Worm (Caenorhabditis elegans) whole organism, midembryonic: ENCODE measurements around the gene Y38E10A.22.

Experiments
- T22C8.4 ChIP-seq: fragments of 200-800 bp; sonication (Bioruptor generic); IDR thresholded peaks from 2 replicates; pipeline ENCODE4 v1.3.6; 2022; ENCODE audit warnings: missing genetic modification characterization, missing compliant biosample characterization
- cog-1 ChIP-seq: sonication (generic microtip); optimal IDR thresholded peaks from 2 replicates; lab custom pipeline; 2016; ENCODE audit warnings: missing genetic modification characterization, missing compliant biosample characterization
- flt-1 ChIP-seq: fragments of 200-800 bp; sonication (Bioruptor generic); IDR thresholded peaks from 2 replicates; pipeline ENCODE4 v1.3.6; 2022; ENCODE audit warnings: missing genetic modification characterization, missing compliant biosample characterization
- klf-2 ChIP-seq: fragments of 200-800 bp; sonication (Bioruptor generic); conservative IDR thresholded peaks from 2 replicates; pipeline ENCODE4 v1.3.6; 2022; ENCODE audit warnings: missing genetic modification reagents, missing genetic modification characterization, missing compliant biosample characterization
- med-1 ChIP-seq: sonication (generic microtip); optimal IDR thresholded peaks from 2 replicates; lab custom pipeline; 2017; ENCODE audit warnings: missing genetic modification characterization, mild to moderate bottlenecking, missing compliant biosample characterization, antibody characterized with exemption, missing genetic modification reagents; ENCODE audit not compliant: insufficient read depth
- ref-1 ChIP-seq: fragments of 200-800 bp; sonication (Bioruptor generic); conservative IDR thresholded peaks from 2 replicates; pipeline ENCODE4 v1.3.6; 2022; ENCODE audit warnings: missing genetic modification reagents, missing genetic modification characterization, missing compliant biosample characterization
- tab-1 ChIP-seq: fragments of 200-800 bp; sonication (Bioruptor generic); IDR thresholded peaks from 2 replicates; pipeline ENCODE4 v1.3.6; 2022; ENCODE audit warnings: missing genetic modification characterization, missing compliant biosample characterization
- ztf-23 ChIP-seq: fragments of 200-800 bp; sonication (Bioruptor generic); IDR thresholded peaks from 2 replicates; pipeline ENCODE4 v1.3.6; 2022; ENCODE audit warnings: missing genetic modification reagents, missing genetic modification characterization, missing compliant biosample characterization
- ztf-29 ChIP-seq: fragments of 200-800 bp; sonication (Bioruptor generic); IDR thresholded peaks from 2 replicates; pipeline ENCODE4 v1.3.6; 2022; ENCODE audit warnings: missing genetic modification reagents, missing genetic modification characterization, missing compliant biosample characterization

Y38E10A.22 gene

DNA sequence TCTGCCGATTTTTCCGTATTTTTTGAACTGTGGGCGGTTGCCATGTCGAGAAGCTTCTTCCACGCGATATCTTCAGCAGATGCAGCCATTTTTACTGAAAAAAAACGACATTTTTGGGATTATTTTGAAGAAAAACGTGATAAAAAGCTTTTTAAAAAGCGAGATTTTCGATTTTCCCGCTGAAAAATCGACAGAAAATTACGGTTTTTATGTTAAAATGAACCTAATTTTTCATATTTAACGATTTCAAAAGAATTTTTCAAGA, at the start of gene Y38E10A.22:
Y38E10A.22 (minus strand) TSS at position 101 of the 265 bp plus-strand sequence.
- TF ChIP-seq flt-1 (GFP tag; lab: Robert Waterston, UW) (no peak), ztf-23 (GFP tag; lab: Robert Waterston, UW) (no peak), ref-1 (no peak), T22C8.4 (no peak), cog-1 (tag; lab: Kevin White, UChicago) (no peak), med-1 (GFP tag; lab: Kevin White, UChicago) (no peak), klf-2 (GFP tag; lab: Robert Waterston, UW) (no peak), ztf-29 (GFP tag; lab: Robert Waterston, UW) (no peak), tab-1 (GFP tag; lab: Robert Waterston, UW) (no peak)

DNA sequence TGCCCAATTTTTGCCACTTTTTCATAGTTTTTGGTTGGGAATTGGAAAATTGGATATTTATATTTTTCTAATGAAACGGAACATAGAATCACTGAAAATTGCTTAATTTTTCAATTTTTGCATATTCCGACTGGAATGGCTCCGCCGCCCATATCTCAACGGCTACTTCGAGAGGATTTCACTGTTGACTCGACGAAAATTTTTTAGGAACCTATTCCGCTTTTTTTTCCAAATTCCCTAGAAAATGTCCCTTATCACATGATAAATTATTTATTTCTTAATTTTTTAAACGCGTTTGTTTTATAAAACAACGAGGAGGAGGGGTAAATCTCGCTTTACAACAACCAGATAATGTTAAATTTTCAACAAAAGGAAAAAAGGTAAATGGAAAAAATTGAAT, 49.1 kb upstream of the Y38E10A.22 start:
- TF ChIP-seq med-1 (GFP tag; lab: Kevin White, UChicago) (no peak), T22C8.4 (no peak), cog-1 (tag; lab: Kevin White, UChicago) (no peak), ztf-23 (GFP tag; lab: Robert Waterston, UW) (no peak), ref-1 (no peak), tab-1 (GFP tag; lab: Robert Waterston, UW) (no peak), flt-1 (GFP tag; lab: Robert Waterston, UW) (no peak), ztf-29 (GFP tag; lab: Robert Waterston, UW) (no peak), klf-2 (GFP tag; lab: Robert Waterston, UW) (no peak)

DNA sequence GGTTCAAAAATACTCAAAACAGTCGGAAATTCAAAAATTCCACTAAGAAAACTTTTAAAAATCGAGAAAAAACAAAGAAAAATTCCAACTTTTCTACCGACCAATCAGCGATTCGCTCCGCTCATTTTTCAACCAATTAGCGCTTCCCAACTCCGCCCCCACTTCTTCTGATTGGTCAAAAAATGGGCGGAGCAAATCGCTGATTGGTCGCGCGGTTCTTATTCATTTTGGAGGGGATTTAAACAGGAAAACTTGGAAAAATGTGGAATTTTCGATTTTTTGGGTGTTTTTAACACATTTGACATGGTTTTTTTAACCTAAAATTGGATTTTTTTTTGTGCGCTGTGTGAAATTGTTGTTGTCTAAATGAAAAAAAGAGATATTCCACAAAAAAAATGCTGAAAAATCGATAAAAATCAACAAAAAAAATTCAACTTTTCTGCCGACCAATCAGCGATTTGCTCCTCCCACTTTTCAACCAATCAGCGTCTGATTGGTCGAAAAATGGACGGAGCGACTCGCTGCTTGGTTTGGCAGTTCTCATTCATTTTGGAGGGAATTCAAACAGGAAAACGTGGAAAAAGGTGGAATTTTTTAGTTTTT, 45.2 kb upstream of the Y38E10A.22 start:
- no peak for TF ChIP-seq ztf-29 (GFP tag; lab: Robert Waterston, UW)
- TF ChIP-seq klf-2 (GFP tag; lab: Robert Waterston, UW): no peak
- TF ChIP-seq flt-1 (GFP tag; lab: Robert Waterston, UW): no peak
- TF ChIP-seq ref-1: no peak
- TF ChIP-seq ztf-23 (GFP tag; lab: Robert Waterston, UW): no peak
- TF ChIP-seq T22C8.4: no peak
- no peak for TF ChIP-seq tab-1 (GFP tag; lab: Robert Waterston, UW)
- TF ChIP-seq med-1 (GFP tag; lab: Kevin White, UChicago): no peak

DNA sequence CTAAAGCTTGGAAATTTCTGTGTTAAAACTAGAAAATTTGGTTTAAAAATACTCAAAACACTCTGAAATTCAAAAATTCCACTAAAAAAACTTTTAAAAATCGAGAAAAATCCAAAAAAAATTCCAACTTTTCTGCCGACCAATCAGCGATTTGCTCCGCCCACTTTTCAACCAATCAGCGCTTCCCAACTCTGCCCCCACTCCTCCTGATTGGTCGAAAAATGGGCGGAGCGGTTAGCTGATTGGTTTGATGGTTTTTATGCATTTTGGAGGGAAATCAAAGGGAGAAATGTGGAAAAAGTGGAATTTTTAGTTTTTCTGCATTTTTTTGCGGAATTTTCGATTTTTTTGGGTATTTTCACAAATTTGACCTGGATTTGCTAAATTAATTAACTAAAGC, 44.4 kb upstream of the Y38E10A.22 start:
- no peak for TF ChIP-seq ref-1
- TF ChIP-seq med-1 (GFP tag; lab: Kevin White, UChicago): no peak
- TF ChIP-seq flt-1 (GFP tag; lab: Robert Waterston, UW): no peak
- TF ChIP-seq tab-1 (GFP tag; lab: Robert Waterston, UW): no peak
- TF ChIP-seq T22C8.4: no peak
- TF ChIP-seq cog-1 (tag; lab: Kevin White, UChicago): no peak
- TF ChIP-seq ztf-23 (GFP tag; lab: Robert Waterston, UW): no peak
- no peak for TF ChIP-seq ztf-29 (GFP tag; lab: Robert Waterston, UW)
- TF ChIP-seq klf-2 (GFP tag; lab: Robert Waterston, UW): no peak

DNA sequence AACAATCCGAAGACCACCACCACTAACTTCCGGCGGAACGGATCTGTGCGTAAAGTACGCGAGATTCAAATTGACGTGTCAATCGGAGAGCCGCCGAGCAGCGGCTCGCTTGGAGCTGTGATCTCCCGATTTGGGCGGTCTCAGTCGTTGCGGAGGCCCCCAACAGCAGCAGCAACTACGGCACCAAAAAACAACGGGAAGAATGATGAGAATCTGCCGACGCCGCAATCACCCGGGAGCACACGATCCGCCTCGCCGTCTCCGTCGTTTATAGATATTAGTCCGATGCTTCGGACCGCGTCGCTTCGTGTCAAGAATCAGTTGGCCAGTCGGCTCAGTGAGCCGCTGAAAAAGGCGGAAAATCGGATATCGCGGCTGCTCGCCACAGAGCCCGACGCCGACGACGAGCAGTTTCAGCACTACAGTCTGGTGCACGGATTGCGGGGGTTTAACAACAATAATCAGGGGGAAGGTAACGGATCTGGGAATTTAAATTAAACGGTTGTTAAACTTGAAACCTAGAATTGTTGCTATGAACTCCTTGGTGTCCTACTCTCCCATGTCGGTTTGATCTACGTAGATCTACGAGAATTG, 38.2 kb upstream of the Y38E10A.22 start:
- no peak for TF ChIP-seq ztf-23 (GFP tag; lab: Robert Waterston, UW)
- no peak for TF ChIP-seq med-1 (GFP tag; lab: Kevin White, UChicago)
- TF ChIP-seq flt-1 (GFP tag; lab: Robert Waterston, UW): no peak
- TF ChIP-seq cog-1 (tag; lab: Kevin White, UChicago): no peak
- no peak for TF ChIP-seq klf-2 (GFP tag; lab: Robert Waterston, UW)
- no peak for TF ChIP-seq T22C8.4
- no peak for TF ChIP-seq ref-1
- TF ChIP-seq ztf-29 (GFP tag; lab: Robert Waterston, UW): no peak
- TF ChIP-seq tab-1 (GFP tag; lab: Robert Waterston, UW): no peak

DNA sequence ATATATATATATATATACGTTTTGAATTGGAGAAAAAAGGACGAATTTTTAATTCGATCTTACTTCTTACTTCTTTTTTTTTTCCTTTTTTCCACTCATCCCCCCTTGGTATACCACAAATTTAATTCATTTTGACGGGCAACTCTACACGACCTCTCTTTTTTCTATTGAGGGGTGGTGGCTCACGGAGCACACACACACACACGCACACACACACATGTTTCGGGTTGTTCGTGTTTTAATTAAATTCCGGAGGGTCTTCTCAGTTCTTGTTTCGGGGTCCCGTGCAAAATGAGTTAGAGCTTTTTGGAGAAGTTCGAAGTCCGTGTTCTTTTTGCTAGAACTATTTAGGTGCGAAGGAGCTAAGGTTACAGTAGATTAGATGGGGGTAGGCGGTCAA, 33.9 kb upstream of the Y38E10A.22 start:
- TF ChIP-seq ztf-23 (GFP tag; lab: Robert Waterston, UW): no peak
- TF ChIP-seq T22C8.4: no peak
- TF ChIP-seq flt-1 (GFP tag; lab: Robert Waterston, UW): no peak
- no peak for TF ChIP-seq ref-1
- no peak for TF ChIP-seq klf-2 (GFP tag; lab: Robert Waterston, UW)

DNA sequence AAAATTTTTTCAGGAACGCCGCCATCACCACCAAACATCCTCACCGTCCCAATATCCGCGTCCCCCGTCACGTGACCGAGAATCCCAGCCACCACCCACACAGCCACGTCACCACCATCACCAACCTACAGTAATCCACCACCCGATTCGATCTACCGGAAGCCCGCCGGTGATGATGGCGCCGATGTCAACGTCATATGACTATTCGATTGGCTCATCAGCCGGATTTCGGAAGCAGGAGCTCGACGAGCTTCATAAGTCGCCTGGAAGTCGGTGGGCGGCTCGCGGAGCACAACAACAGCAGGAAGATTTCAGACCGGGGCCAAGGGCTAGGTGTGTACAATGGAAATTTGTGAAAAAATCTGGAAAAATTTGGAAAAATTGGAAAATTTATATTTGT, 18.5 kb upstream of the Y38E10A.22 start:
- TF ChIP-seq med-1 (GFP tag; lab: Kevin White, UChicago) (no peak), cog-1 (tag; lab: Kevin White, UChicago) (no peak), flt-1 (GFP tag; lab: Robert Waterston, UW) (no peak), tab-1 (GFP tag; lab: Robert Waterston, UW) (no peak), T22C8.4 (no peak), klf-2 (GFP tag; lab: Robert Waterston, UW) (no peak), ztf-23 (GFP tag; lab: Robert Waterston, UW) (no peak), ref-1 (no peak), ztf-29 (GFP tag; lab: Robert Waterston, UW) (no peak)

DNA sequence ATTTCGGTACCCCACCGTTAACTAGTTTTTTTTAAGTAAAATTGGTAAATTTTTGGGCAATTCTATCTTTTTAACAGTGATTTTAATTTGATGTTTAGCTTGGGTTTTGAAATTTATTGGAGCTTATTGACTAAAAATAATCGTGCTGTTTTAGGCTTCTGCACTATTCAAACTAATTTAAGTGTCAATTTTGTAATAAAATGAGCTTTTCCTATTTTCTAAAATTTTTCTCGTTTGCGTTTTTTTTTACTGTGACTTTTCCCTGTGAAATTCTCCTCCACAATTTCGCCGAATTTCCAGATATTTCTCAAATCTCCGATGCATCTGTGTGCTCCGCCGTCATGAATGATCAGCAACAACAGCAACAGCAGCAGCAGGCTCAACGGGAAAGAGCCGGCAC, 16.5 kb upstream of the Y38E10A.22 start, which contains the start of gene tbc-17:
tbc-17 (plus strand) TSS at position 301 of the 400 bp plus-strand sequence.
- TF ChIP-seq flt-1 (GFP tag; lab: Robert Waterston, UW): no peak
- TF ChIP-seq med-1 (GFP tag; lab: Kevin White, UChicago): no peak
- no peak for TF ChIP-seq tab-1 (GFP tag; lab: Robert Waterston, UW)
- no peak for TF ChIP-seq T22C8.4
- no peak for TF ChIP-seq ztf-23 (GFP tag; lab: Robert Waterston, UW)
- no peak for TF ChIP-seq cog-1 (tag; lab: Kevin White, UChicago)
- no peak for TF ChIP-seq ztf-29 (GFP tag; lab: Robert Waterston, UW)
- no peak for TF ChIP-seq klf-2 (GFP tag; lab: Robert Waterston, UW)
- no peak for TF ChIP-seq ref-1

DNA sequence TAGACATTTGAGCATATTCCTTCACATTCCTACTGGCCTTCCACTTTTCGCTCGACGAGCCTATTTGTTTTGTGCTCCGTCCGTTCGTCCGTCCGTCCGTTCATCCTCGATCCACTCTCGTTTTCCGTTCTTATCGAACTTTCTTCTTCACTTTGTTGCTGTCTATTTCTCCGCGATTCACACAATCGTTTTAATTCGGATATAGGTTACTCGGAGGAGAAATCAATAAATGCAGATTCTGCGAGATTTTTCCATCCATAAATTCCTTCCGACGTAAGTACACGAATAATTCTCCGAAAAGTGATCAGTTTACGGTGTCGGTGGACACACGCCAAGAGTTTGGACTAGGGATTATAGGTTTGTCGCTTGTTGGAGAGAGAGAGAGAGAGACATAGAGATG, 15.1 kb upstream of the Y38E10A.22 start:
- no peak for TF ChIP-seq klf-2 (GFP tag; lab: Robert Waterston, UW)
- TF ChIP-seq flt-1 (GFP tag; lab: Robert Waterston, UW): no peak
- no peak for TF ChIP-seq tab-1 (GFP tag; lab: Robert Waterston, UW)
- TF ChIP-seq ztf-23 (GFP tag; lab: Robert Waterston, UW): no peak
- no peak for TF ChIP-seq ref-1
- no peak for TF ChIP-seq cog-1 (tag; lab: Kevin White, UChicago)
